Fruit fly (Drosophila melanogaster): ENCODE results near the gene ChAT.

ChAT gene

DNA sequence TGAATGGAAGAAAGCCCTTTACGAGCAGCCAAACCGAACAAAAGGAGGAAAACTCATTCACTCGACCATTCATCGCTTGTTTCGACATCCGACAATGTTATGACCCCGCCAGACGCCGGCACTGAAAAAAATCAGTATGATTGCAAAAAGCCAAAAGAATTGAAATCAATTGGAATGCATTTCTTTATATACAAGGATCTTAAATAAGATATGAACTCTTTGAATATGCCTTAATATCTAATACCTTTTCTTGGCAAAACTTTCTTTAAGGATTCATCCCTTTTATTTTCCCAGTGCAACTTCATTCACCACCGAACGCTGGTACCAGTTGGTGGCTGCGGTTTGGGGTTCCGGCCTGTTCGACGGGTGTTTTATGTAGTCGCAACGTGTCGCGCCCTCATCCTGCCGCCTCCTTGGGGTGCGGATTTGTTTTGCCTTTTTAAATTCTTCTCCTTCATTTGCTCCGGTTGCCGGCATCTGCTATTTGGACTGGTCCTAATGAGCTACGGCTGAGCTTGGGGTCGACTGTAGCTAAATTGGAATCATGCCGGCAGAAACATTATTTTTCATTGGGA is 14.6 kb downstream of the ChAT start (continued):
- TF ChIP-seq CG8478 (optimal IDR thresholded peaks at IDR 0.05): no peak
- peak; percentile 63 for TF ChIP-seq da (GFP tag; optimal IDR thresholded peaks at IDR 0.05)
- peak; percentile 85 for TF ChIP-seq Oaz (GFP tag; IDR thresholded peaks at IDR 0.05)
- peak; percentile 60; the same call in 1 of the 2 replicates for TF ChIP-seq MBD-R2 (GFP tag; IDR thresholded peaks at IDR 0.05)
- TF ChIP-seq Stat92E (GFP tag; optimal IDR thresholded peaks at IDR 0.05): no peak
- peak; percentile 66 for TF ChIP-seq CG11085 (GFP tag; IDR thresholded peaks at IDR 0.05)
- peak; percentile 69 for TF ChIP-seq ewg (GFP tag; optimal IDR thresholded peaks at IDR 0.05)
- TF ChIP-seq Dll (GFP tag; IDR thresholded peaks at IDR 0.05; ENCODE audit: partially characterized antibody): no peak
- TF ChIP-seq CG12391 (tag; optimal IDR thresholded peaks at IDR 0.05): peak; percentile 87
- peak; percentile 70 for TF ChIP-seq CG10654 (GFP tag; optimal IDR thresholded peaks at IDR 0.05)
- peak; percentile 76 for TF ChIP-seq maf-S (GFP tag; optimal IDR thresholded peaks at IDR 0.05)
- TF ChIP-seq Fer3 (tag; optimal IDR thresholded peaks at IDR 0.05): peak; percentile 90
- no peak for TF ChIP-seq bbx (GFP tag; IDR thresholded peaks at IDR 0.05; ENCODE audit: partially characterized antibody)
- no peak for TF ChIP-seq CG14860 (GFP tag; IDR thresholded peaks at IDR 0.05; ENCODE audit: partially characterized antibody)
- peak; percentile 92 for TF ChIP-seq dmrt99B (tag; optimal IDR thresholded peaks at IDR 0.05)
- TF ChIP-seq Dp (GFP tag; optimal IDR thresholded peaks at IDR 0.05): no peak
- peak; percentile 8 for TF ChIP-seq CG2116 (GFP tag; optimal IDR thresholded peaks at IDR 0.05)
- TF ChIP-seq Nf-YA (GFP tag; IDR thresholded peaks at IDR 0.05): peak; percentile 79
- TF ChIP-seq lola (GFP tag; optimal IDR thresholded peaks at IDR 0.05): peak in 1 of 3 experiments; percentile 63
- TF ChIP-seq CG11504 (tag; optimal IDR thresholded peaks at IDR 0.05): peak; percentile 91
- peak; percentile 41; the same call in 1 of the 2 replicates for TF ChIP-seq Gsc (GFP tag; IDR thresholded peaks at IDR 0.05)
- TF ChIP-seq nom (GFP tag; optimal IDR thresholded peaks at IDR 0.05): peak; percentile 17
- peak; percentile 83 for TF ChIP-seq slou (GFP tag; optimal IDR thresholded peaks at IDR 0.05)
- TF ChIP-seq crol (GFP tag; IDR thresholded peaks at IDR 0.05): no peak
- TF ChIP-seq fd102C (GFP tag; optimal IDR thresholded peaks at IDR 0.05): no peak
- TF ChIP-seq CG3838 (GFP tag; optimal IDR thresholded peaks at IDR 0.05): peak; percentile 46
- peak; percentile 52; the same call in 1 of the 2 replicates for TF ChIP-seq sens-2 (GFP tag; IDR thresholded peaks at IDR 0.05)
- TF ChIP-seq CG9437 (GFP tag; optimal IDR thresholded peaks at IDR 0.05): peak; percentile 70
- TF ChIP-seq Bteb2 (GFP tag; optimal IDR thresholded peaks at IDR 0.05): peak; percentile 76
- TF ChIP-seq dan (GFP tag; IDR thresholded peaks at IDR 0.05): peak; percentile 80
- TF ChIP-seq h (optimal IDR thresholded peaks at IDR 0.05): no peak
- TF ChIP-seq CG11695 (GFP tag; IDR thresholded peaks at IDR 0.05): peak; percentile 81
- TF ChIP-seq dpn (GFP tag; optimal IDR thresholded peaks at IDR 0.05): peak; percentile 83 to 86
- no peak for TF ChIP-seq Neu2 (GFP tag; optimal IDR thresholded peaks at IDR 0.05; ENCODE audit: borderline replicate concordance)
- TF ChIP-seq pho (GFP tag; optimal IDR thresholded peaks at IDR 0.05): peak; percentile 82
- no peak for TF ChIP-seq ash1 (GFP tag; optimal IDR thresholded peaks at IDR 0.05)
- peak; percentile 52; the same call in 1 of the 3 replicates for TF ChIP-seq CG11093 (GFP tag; IDR thresholded peaks at IDR 0.05)
- TF ChIP-seq Fer1 (GFP tag; optimal IDR thresholded peaks at IDR 0.05): peak; percentile 95
- peak; percentile 94 for TF ChIP-seq CG10543 (GFP tag; optimal IDR thresholded peaks at IDR 0.05)
- TF ChIP-seq CG7928 (GFP tag; optimal IDR thresholded peaks at IDR 0.05): peak; percentile 8
- TF ChIP-seq Hr3 (GFP tag; optimal IDR thresholded peaks at IDR 0.05): peak; percentile 75
- peak; percentile 78 for TF ChIP-seq nau (GFP tag; optimal IDR thresholded peaks at IDR 0.05)
- peak; percentile 74 for TF ChIP-seq CG11247 (GFP tag; IDR thresholded peaks at IDR 0.05)

Data from whole organism, embryonic.